Fruit fly (Drosophila melanogaster) S2 (cell line): ENCODE measurements around the gene CG12496.

Source experiments
- CG8478 ChIP-seq: fragments of >200 bp; optimal IDR thresholded peaks from 2 replicates; lab custom pipeline; 2018
- CTCF ChIP-seq, 2 experiments: fragments of >200 bp; optimal IDR thresholded peaks; 2 replicates each; lab custom pipeline; 2018

DNA sequence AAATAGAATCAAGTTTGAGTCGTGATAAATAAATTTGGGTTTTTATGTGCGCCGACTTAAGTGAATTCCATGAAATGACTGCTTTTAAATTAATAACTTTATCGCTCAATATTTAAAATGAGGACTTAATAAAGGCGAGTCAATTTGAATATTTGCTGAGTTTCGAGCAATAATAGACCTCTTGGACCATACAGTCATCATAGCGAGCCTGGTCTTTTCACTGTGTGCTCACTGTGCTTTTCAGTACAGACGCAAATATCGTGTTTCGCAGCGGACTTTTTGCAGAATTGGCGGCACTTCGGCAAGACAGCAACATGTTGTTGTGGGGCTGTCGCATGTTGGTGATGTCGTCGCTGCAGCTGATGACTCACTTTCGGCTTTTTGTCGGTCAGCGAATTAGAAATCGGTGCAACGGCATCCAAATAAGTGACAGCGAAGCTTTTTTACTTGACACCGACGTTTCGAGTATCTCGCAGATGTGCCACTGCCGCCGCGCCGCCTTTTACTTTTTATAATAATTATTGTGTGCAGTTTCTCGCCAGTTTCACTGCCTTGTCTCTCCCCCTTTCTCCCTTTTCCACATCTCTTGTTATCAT lies 47.3 kb upstream of the CG12496 start:
- no peak for TF ChIP-seq CG8478 (lab: Kevin White, UChicago)
- TF ChIP-seq CTCF (optimal IDR thresholded peaks at IDR 0.05; lab: Kevin White, UChicago): no peak
